Fruit fly (Drosophila melanogaster) whole organism, pupa: Measurements from ENCODE around the gene CG2182.

ENCODE experiments used
- CG10348 ChIP-seq: fragments of 200-800 bp; sonication (Bioruptor generic); IDR thresholded peaks from 2 replicates; pipeline ENCODE4 v1.3.6; 2022; ENCODE audit warnings: missing biosample characterization, missing genetic modification characterization
- CG12605 ChIP-seq: fragments of 200-800 bp; sonication (Bioruptor generic); IDR thresholded peaks from 2 replicates; pipeline ENCODE4 v1.3.6; 2022; ENCODE audit warnings: missing biosample characterization, missing genetic modification characterization
- CG13204 ChIP-seq: fragments of 200-800 bp; sonication (Bioruptor generic); optimal IDR thresholded peaks from 2 replicates; lab custom pipeline; 2018; ENCODE audit warnings: missing biosample characterization, mild to moderate bottlenecking, missing genetic modification characterization, moderate library complexity
- CG15710 ChIP-seq: fragments of 200-800 bp; sonication (Bioruptor generic); optimal IDR thresholded peaks from 2 replicates; lab custom pipeline; 2018; ENCODE audit warnings: missing biosample characterization, mild to moderate bottlenecking, missing genetic modification characterization, moderate library complexity
- CG17806 ChIP-seq: fragments of 200-800 bp; sonication (Bioruptor generic); optimal IDR thresholded peaks from 2 replicates; lab custom pipeline; 2018; ENCODE audit warnings: missing biosample characterization, mild to moderate bottlenecking, missing genetic modification characterization, moderate library complexity
- CG32121 ChIP-seq: fragments of 200-800 bp; sonication (Bioruptor generic); IDR thresholded peaks from 2 replicates; pipeline ENCODE4 v1.3.6; 2022; ENCODE audit warnings: missing biosample characterization, missing genetic modification characterization
- CG34367 ChIP-seq: fragments of 200-800 bp; sonication (Bioruptor generic); optimal IDR thresholded peaks from 2 replicates; lab custom pipeline; 2018; ENCODE audit warnings: missing biosample characterization, mild to moderate bottlenecking, missing genetic modification characterization
- CG4496 ChIP-seq: fragments of 200-800 bp; sonication (Bioruptor generic); IDR thresholded peaks from 3 replicates; pipeline ENCODE4 v1.3.6; 2022; ENCODE audit warnings: missing biosample characterization, missing genetic modification characterization
- CG8159 ChIP-seq: fragments of 200-800 bp; sonication (Bioruptor generic); optimal IDR thresholded peaks from 3 replicates; lab custom pipeline; 2018; ENCODE audit warnings: missing biosample characterization, mild to moderate bottlenecking, missing genetic modification characterization, moderate library complexity
- CG8301 ChIP-seq: fragments of 200-800 bp; sonication (Bioruptor generic); optimal IDR thresholded peaks from 2 replicates; lab custom pipeline; 2018; ENCODE audit warnings: missing biosample characterization, mild to moderate bottlenecking, missing genetic modification characterization
- CG9948 ChIP-seq: fragments of 200-800 bp; sonication (Bioruptor generic); optimal IDR thresholded peaks from 2 replicates; lab custom pipeline; 2018; ENCODE audit warnings: missing biosample characterization, mild to moderate bottlenecking, missing genetic modification characterization, moderate library complexity
- D1 ChIP-seq: fragments of 200-800 bp; sonication (Bioruptor generic); optimal IDR thresholded peaks from 2 replicates; lab custom pipeline; 2018; ENCODE audit warnings: missing biosample characterization, mild to moderate bottlenecking, missing genetic modification characterization, moderate library complexity
- EcR ChIP-seq: fragments of 200-800 bp; sonication (Bioruptor generic); optimal IDR thresholded peaks from 3 replicates; lab custom pipeline; 2019; ENCODE audit warnings: missing biosample characterization, missing genetic modification characterization, mild to moderate bottlenecking, moderate library complexity, missing genetic modification reagents
- Ets98B ChIP-seq: fragments of 200-800 bp; sonication (Bioruptor generic); IDR thresholded peaks from 2 replicates; pipeline ENCODE4 v1.3.6; 2022; ENCODE audit warnings: missing biosample characterization, missing genetic modification characterization
- Pif1A ChIP-seq: fragments of 200-800 bp; sonication (Bioruptor generic); optimal IDR thresholded peaks from 3 replicates; lab custom pipeline; 2016; ENCODE audit warnings: missing biosample characterization, missing genetic modification characterization
- Pif1B ChIP-seq: fragments of 200-800 bp; sonication (Bioruptor generic); optimal IDR thresholded peaks from 3 replicates; lab custom pipeline; 2016; ENCODE audit warnings: missing biosample characterization, missing genetic modification characterization
- Snoo ChIP-seq: fragments of 200-800 bp; sonication (Bioruptor generic); optimal IDR thresholded peaks from 3 replicates; lab custom pipeline; 2017; ENCODE audit warnings: missing biosample characterization, mild to moderate bottlenecking, missing genetic modification characterization, inconsistent platforms
- fd96Ca ChIP-seq: fragments of 200-800 bp; sonication (Bioruptor generic); IDR thresholded peaks from 3 replicates; pipeline ENCODE4 v1.3.6; 2022; ENCODE audit warnings: missing biosample characterization, missing genetic modification characterization
- gl ChIP-seq: fragments of 200-800 bp; sonication (Bioruptor generic); optimal IDR thresholded peaks from 2 replicates; lab custom pipeline; 2018; ENCODE audit warnings: missing biosample characterization, mild to moderate bottlenecking, missing genetic modification characterization
- rn ChIP-seq: fragments of 200-800 bp; sonication (Bioruptor generic); IDR thresholded peaks from 2 replicates; pipeline ENCODE4 v1.3.6; 2022; ENCODE audit warnings: missing biosample characterization, missing genetic modification characterization

The CG2182 gene

dm6 chr3R:5633437-5633836 lies 26.3 kb downstream of the CG2182 start, which contains the start of gene CG12171:
TSS of gene CG12171 (plus strand) at chr3R:5633627.
- TF ChIP-seq EcR (GFP tag; lab: Kevin White, UChicago) (peak; percentile 18), CG4496 (GFP tag; lab: Robert Waterston, UW) (no peak)

dm6 chr3R:5632182-5632581 lies 27.5 kb downstream of the CG2182 start, which contains the start of gene CG31549:
TSS of gene CG31549 (plus strand) at chr3R:5632192.
- TF ChIP-seq CG12605 (GFP tag; lab: Robert Waterston, UW) (no peak), CG10348 (GFP tag; lab: Robert Waterston, UW) (no peak), EcR (GFP tag; lab: Kevin White, UChicago) (no peak), CG8159 (tag; lab: Kevin White, UChicago) (no peak), Pif1B (GFP tag; lab: Kevin White, UChicago) (no peak)

- TF ChIP-seq CG32121 (no peak), Pif1B (GFP tag; lab: Kevin White, UChicago) (no peak), Ets98B (GFP tag; lab: Robert Waterston, UW) (no peak), Snoo (tag; lab: Kevin White, UChicago) (no peak), CG4496 (GFP tag; lab: Robert Waterston, UW) (no peak), CG10348 (GFP tag; lab: Robert Waterston, UW) (no peak), CG13204 (GFP tag; lab: Kevin White, UChicago) (no peak), EcR (GFP tag; lab: Kevin White, UChicago) (no peak), CG34367 (tag; lab: Kevin White, UChicago) (no peak)
Observed at dm6 chr3R:5627552-5627951, 32.2 kb downstream of the CG2182 start, which contains the start of gene CG31551. TSS of gene CG31551 (plus strand) at chr3R:5627852.

DNA sequence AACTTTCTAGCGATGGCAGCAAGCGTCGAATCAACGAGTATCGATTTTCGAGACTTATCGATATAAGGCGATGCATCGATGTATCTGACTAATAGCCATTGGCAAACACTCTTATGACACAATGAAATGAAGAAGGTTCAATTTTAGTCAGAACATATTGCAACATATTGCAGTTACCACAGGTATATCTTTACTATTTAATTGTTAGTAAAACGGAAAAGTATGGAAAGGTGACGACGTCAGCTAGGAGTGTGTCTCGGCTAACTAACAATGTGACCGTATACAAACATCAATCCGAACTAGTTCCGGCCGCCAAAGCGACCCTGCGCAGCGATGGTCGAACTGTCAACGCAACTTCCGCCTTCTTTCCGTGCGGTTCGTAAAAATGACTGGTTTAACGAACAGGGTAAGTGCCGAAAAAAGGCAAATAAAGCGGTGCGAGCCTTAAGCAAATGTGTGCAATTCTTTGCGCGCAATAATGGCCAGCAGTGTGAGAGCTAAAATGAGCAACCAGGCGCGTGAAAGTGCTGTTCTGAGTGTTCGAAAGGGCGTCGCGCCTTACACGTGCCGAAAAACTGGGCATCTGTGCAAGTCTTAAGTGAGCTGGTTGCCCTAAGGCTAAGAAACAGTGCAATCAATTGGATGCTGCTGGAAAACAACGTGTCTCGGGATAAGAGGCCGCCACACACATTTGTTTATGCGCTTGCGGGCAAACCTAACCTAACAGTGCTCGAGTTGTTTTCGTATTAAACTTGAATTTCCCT lies 35.4 kb downstream of the CG2182 start, which contains the start of the genes Dph4, Spec2 and RpL13A:
TSS of gene Dph4 (minus strand) at position 11 of the 764 bp plus-strand sequence.
TSS of gene Spec2 (minus strand) at position 11 of the 764 bp plus-strand sequence.
TSS of gene RpL13A (plus strand) at position 360 of the 764 bp plus-strand sequence.
- TF ChIP-seq fd96Ca (GFP tag; lab: Robert Waterston, UW) (no peak), CG8301 (peak; percentile 42), CG32121 (no peak), CG9948 (tag; lab: Kevin White, UChicago) (peak; percentile 22), Pif1A (GFP tag; lab: Kevin White, UChicago) (no peak), EcR (GFP tag; lab: Kevin White, UChicago) (no peak), CG15710 (tag; lab: Kevin White, UChicago) (peak; percentile 63), CG34367 (tag; lab: Kevin White, UChicago) (peak; percentile 83), Snoo (tag; lab: Kevin White, UChicago) (peak; percentile 94), CG12605 (GFP tag; lab: Robert Waterston, UW) (no peak), Pif1B (GFP tag; lab: Kevin White, UChicago) (no peak), gl (tag; lab: Kevin White, UChicago) (peak; percentile 72), CG8159 (tag; lab: Kevin White, UChicago) (no peak), CG17806 (tag; lab: Kevin White, UChicago) (peak; percentile 34), rn (no peak), CG13204 (GFP tag; lab: Kevin White, UChicago) (no peak)

- TF ChIP-seq Snoo (tag; lab: Kevin White, UChicago) (no peak), CG8301 (no peak), CG34367 (tag; lab: Kevin White, UChicago) (no peak), CG10348 (GFP tag; lab: Robert Waterston, UW) (no peak), CG9948 (tag; lab: Kevin White, UChicago) (no peak), EcR (GFP tag; lab: Kevin White, UChicago) (peak; percentile 25), Ets98B (GFP tag; lab: Robert Waterston, UW) (no peak), CG12605 (GFP tag; lab: Robert Waterston, UW) (no peak), Pif1B (GFP tag; lab: Kevin White, UChicago) (peak; percentile 38), CG32121 (no peak), Pif1A (GFP tag; lab: Kevin White, UChicago) (peak; percentile 21), gl (tag; lab: Kevin White, UChicago) (peak; percentile 27), fd96Ca (GFP tag; lab: Robert Waterston, UW) (no peak), D1 (tag; lab: Kevin White, UChicago) (no peak), CG8159 (tag; lab: Kevin White, UChicago) (no peak)
Observed at dm6 chr3R:5622985-5623630, 36.6 kb downstream of the CG2182 start.

dm6 chr3R:5622406-5622752 lies 37.3 kb downstream of the CG2182 start:
- no peak for TF ChIP-seq CG17806 (tag; lab: Kevin White, UChicago)
- TF ChIP-seq CG8301 = no peak
